Worm (Caenorhabditis elegans) whole organism, early embryonic: ENCODE results near the gene pab-2.

Experiments
- B0310.2 ChIP-seq: sonication (generic microtip); optimal IDR thresholded peaks from 2 replicates; lab custom pipeline; 2016; ENCODE audit warnings: mild to moderate bottlenecking, missing genetic modification characterization, missing compliant biosample characterization
- F13C5.2 ChIP-seq: sonication (generic microtip); optimal IDR thresholded peaks from 2 replicates; lab custom pipeline; 2017; ENCODE audit warnings: mild to moderate bottlenecking, missing genetic modification characterization, inconsistent platforms, missing compliant biosample characterization
- aly-1 ChIP-seq: sonication (generic microtip); optimal IDR thresholded peaks from 2 replicates; lab custom pipeline; 2016; ENCODE audit warnings: missing genetic modification characterization, missing compliant biosample characterization
- ama-1 ChIP-seq: fragments of 150-350 bp; optimal IDR thresholded peaks from 2 replicates; lab custom pipeline; 2014
- ceh-13 ChIP-seq: fragments of 200-800 bp; sonication (Bioruptor generic); optimal IDR thresholded peaks from 2 replicates; lab custom pipeline; 2018; ENCODE audit warnings: mild to moderate bottlenecking, missing genetic modification characterization, missing compliant biosample characterization
- ceh-36 ChIP-seq: sonication (generic microtip); optimal IDR thresholded peaks from 2 replicates; lab custom pipeline; 2016; ENCODE audit warnings: missing genetic modification characterization, inconsistent platforms, missing compliant biosample characterization
- ets-7 ChIP-seq: sonication (generic microtip); optimal IDR thresholded peaks from 2 replicates; lab custom pipeline; 2016; ENCODE audit warnings: missing genotype, missing genetic modification characterization, missing compliant biosample characterization
- flt-1 ChIP-seq: fragments of 200-800 bp; sonication (Bioruptor generic); IDR thresholded peaks from 2 replicates; pipeline ENCODE4 v1.3.6; 2022; ENCODE audit warnings: missing genetic modification characterization, missing compliant biosample characterization
- hmbx-1 ChIP-seq: sonication (generic microtip); optimal IDR thresholded peaks from 2 replicates; lab custom pipeline; 2016; ENCODE audit warnings: mild to moderate bottlenecking, missing genetic modification characterization, missing compliant biosample characterization
- hmg-4 ChIP-seq: fragments of 200-800 bp; sonication (Bioruptor generic); optimal IDR thresholded peaks from 2 replicates; lab custom pipeline; 2018; ENCODE audit warnings: mild to moderate bottlenecking, missing genetic modification characterization, missing compliant biosample characterization
- hnd-1 ChIP-seq: sonication (generic microtip); optimal IDR thresholded peaks from 2 replicates; lab custom pipeline; 2016; ENCODE audit warnings: missing genetic modification characterization, missing compliant biosample characterization
- pes-1 ChIP-seq: fragments of 200-800 bp; sonication (Bioruptor generic); IDR thresholded peaks from 2 replicates; pipeline ENCODE4 v1.3.6; 2022; ENCODE audit warnings: missing genetic modification reagents, missing genetic modification characterization, missing compliant biosample characterization
- scrt-1 ChIP-seq: fragments of 200-800 bp; sonication (Bioruptor generic); IDR thresholded peaks from 2 replicates; pipeline ENCODE4 v1.3.6; 2022; ENCODE audit warnings: missing genetic modification characterization, missing compliant biosample characterization
- sea-1 ChIP-seq: fragments of 200-800 bp; sonication (Bioruptor generic); conservative IDR thresholded peaks from 2 replicates; pipeline ENCODE4 v1.3.6; 2022; ENCODE audit warnings: missing genetic modification characterization, missing compliant biosample characterization
- tbx-11 ChIP-seq: fragments of 200-800 bp; sonication (Bioruptor generic); IDR thresholded peaks from 2 replicates; pipeline ENCODE4 v1.3.6; 2022; ENCODE audit warnings: missing genetic modification characterization, missing compliant biosample characterization
- tbx-37 ChIP-seq: fragments of 200-800 bp; sonication (Bioruptor generic); conservative IDR thresholded peaks from 2 replicates; pipeline ENCODE4 v1.3.6; 2022; ENCODE audit warnings: missing genetic modification reagents, missing genetic modification characterization, missing compliant biosample characterization
- tra-4 ChIP-seq: sonication (generic microtip); optimal IDR thresholded peaks from 2 replicates; lab custom pipeline; 2017; ENCODE audit warnings: missing genetic modification characterization, missing compliant biosample characterization

Gene pab-2

ce11 chrX:13536759-13537158 lies 9.5 kb upstream of the pab-2 start, which contains the start of gene R01E6.5:
Gene R01E6.5 (plus strand): TSS chrX:13537059.
- TF ChIP-seq ets-7 = no peak
- no peak for TF ChIP-seq tbx-37 (GFP tag; lab: Robert Waterston, UW)
- TF ChIP-seq F13C5.2 (tag; lab: Kevin White, UChicago) = no peak
- TF ChIP-seq aly-1 (tag; lab: Kevin White, UChicago) = no peak
- TF ChIP-seq sea-1 = no peak
- no peak for TF ChIP-seq hmg-4
- no peak for TF ChIP-seq ceh-13 (GFP tag; lab: Kevin White, UChicago)
- no peak for TF ChIP-seq ama-1 (lab: Kevin White, UChicago)
- TF ChIP-seq hmbx-1 (tag; lab: Kevin White, UChicago) = no peak
- no peak for TF ChIP-seq pes-1 (GFP tag; lab: Robert Waterston, UW)
- no peak for TF ChIP-seq ceh-36
- no peak for TF ChIP-seq B0310.2 (tag; lab: Kevin White, UChicago)
- TF ChIP-seq hnd-1 = no peak

ce11 chrX:13532424-13533309 lies 5.5 kb upstream of the pab-2 start, which contains the start of gene acr-12:
Gene acr-12 (plus strand): TSS chrX:13532853.
- no peak for TF ChIP-seq ceh-36
- TF ChIP-seq hmg-4 = peak; percentile 16
- no peak for TF ChIP-seq ets-7

ce11 chrX:13530015-13530778 lies 3.0 kb upstream of the pab-2 start:
- no peak for TF ChIP-seq tra-4 (tag; lab: Kevin White, UChicago)
- TF ChIP-seq F13C5.2 (tag; lab: Kevin White, UChicago) = no peak
- no peak for TF ChIP-seq ceh-13 (GFP tag; lab: Kevin White, UChicago)
- no peak for TF ChIP-seq tbx-37 (GFP tag; lab: Robert Waterston, UW)
- TF ChIP-seq pes-1 (GFP tag; lab: Robert Waterston, UW) = no peak
- no peak for TF ChIP-seq aly-1 (tag; lab: Kevin White, UChicago)
- TF ChIP-seq ama-1 (lab: Kevin White, UChicago) = no peak
- no peak for TF ChIP-seq ceh-36
- no peak for TF ChIP-seq hmbx-1 (tag; lab: Kevin White, UChicago)
- no peak for TF ChIP-seq tbx-11 (GFP tag; lab: Robert Waterston, UW)
- TF ChIP-seq sea-1 = no peak
- no peak for TF ChIP-seq flt-1
- no peak for TF ChIP-seq hnd-1
- TF ChIP-seq hmg-4 = no peak
- no peak for TF ChIP-seq B0310.2 (tag; lab: Kevin White, UChicago)
- no peak for TF ChIP-seq ets-7

ce11 chrX:13528630-13529138 lies 1.5 kb upstream of the pab-2 start, which contains the start of gene F18H3.4:
Gene F18H3.4 (plus strand): TSS chrX:13529088.
- TF ChIP-seq tbx-11 (GFP tag; lab: Robert Waterston, UW) (no peak), hmbx-1 (tag; lab: Kevin White, UChicago) (no peak), tbx-37 (GFP tag; lab: Robert Waterston, UW) (no peak), ama-1 (lab: Kevin White, UChicago) (no peak), ceh-13 (GFP tag; lab: Kevin White, UChicago) (no peak), scrt-1 (GFP tag; lab: Robert Waterston, UW) (no peak), flt-1 (no peak), F13C5.2 (tag; lab: Kevin White, UChicago) (no peak), aly-1 (tag; lab: Kevin White, UChicago) (no peak), hmg-4 (no peak), sea-1 (no peak), tra-4 (tag; lab: Kevin White, UChicago) (no peak), ceh-36 (no peak), hnd-1 (no peak), B0310.2 (tag; lab: Kevin White, UChicago) (no peak), pes-1 (GFP tag; lab: Robert Waterston, UW) (no peak), ets-7 (no peak)

ce11 chrX:13526219-13527218 lies 696 bp downstream of the pab-2 start:
- TF ChIP-seq hnd-1 (no peak), ama-1 (lab: Kevin White, UChicago) (no peak), aly-1 (tag; lab: Kevin White, UChicago) (no peak)

ce11 chrX:13525094-13525493 lies 2.1 kb downstream of the pab-2 start:
- TF ChIP-seq ama-1 (lab: Kevin White, UChicago) (no peak), ets-7 (no peak), sea-1 (no peak), B0310.2 (tag; lab: Kevin White, UChicago) (no peak), F13C5.2 (tag; lab: Kevin White, UChicago) (no peak), pes-1 (GFP tag; lab: Robert Waterston, UW) (no peak), hmg-4 (no peak), ceh-13 (GFP tag; lab: Kevin White, UChicago) (no peak), flt-1 (no peak), tbx-11 (GFP tag; lab: Robert Waterston, UW) (no peak), scrt-1 (GFP tag; lab: Robert Waterston, UW) (no peak), hmbx-1 (tag; lab: Kevin White, UChicago) (no peak), aly-1 (tag; lab: Kevin White, UChicago) (no peak), tra-4 (tag; lab: Kevin White, UChicago) (no peak), hnd-1 (no peak), ceh-36 (no peak), tbx-37 (GFP tag; lab: Robert Waterston, UW) (no peak)
